Worm (Caenorhabditis elegans) whole organism, L1 larva: ENCODE measurements around the gene fln-1.
A peak's percentile ranks its signal among the peaks of the same experiment; 100 is the strongest.

Source experiments
- ces-1 ChIP-seq: fragments of 150-350 bp; optimal IDR thresholded peaks from 2 replicates; lab custom pipeline; 2014; ENCODE audit warnings: missing biosample characterization, missing genetic modification reagents, missing genetic modification characterization
- egl-27 ChIP-seq, 2 experiments: fragments of 150-350 bp in 1 of 2; sonication (generic microtip); optimal IDR thresholded peaks; 3 replicates each; lab custom pipeline; 2017 to 2018; ENCODE audit warnings: missing biosample characterization in 2 of 2, missing genetic modification characterization in 2 of 2, missing genetic modification reagents in 2 of 2
- mep-1 ChIP-seq: fragments of 150-350 bp; optimal IDR thresholded peaks from 2 replicates; lab custom pipeline; 2014; ENCODE audit warnings: missing biosample characterization, missing genetic modification characterization
- nhr-11 ChIP-seq: fragments of 150-350 bp; optimal IDR thresholded peaks from 2 replicates; lab custom pipeline; 2014; ENCODE audit warnings: missing biosample characterization, missing genetic modification characterization
- unc-62 ChIP-seq: fragments of 150-350 bp; optimal IDR thresholded peaks from 2 replicates; lab custom pipeline; 2014; ENCODE audit warnings: missing biosample characterization, missing genetic modification reagents, missing genetic modification characterization

DNA sequence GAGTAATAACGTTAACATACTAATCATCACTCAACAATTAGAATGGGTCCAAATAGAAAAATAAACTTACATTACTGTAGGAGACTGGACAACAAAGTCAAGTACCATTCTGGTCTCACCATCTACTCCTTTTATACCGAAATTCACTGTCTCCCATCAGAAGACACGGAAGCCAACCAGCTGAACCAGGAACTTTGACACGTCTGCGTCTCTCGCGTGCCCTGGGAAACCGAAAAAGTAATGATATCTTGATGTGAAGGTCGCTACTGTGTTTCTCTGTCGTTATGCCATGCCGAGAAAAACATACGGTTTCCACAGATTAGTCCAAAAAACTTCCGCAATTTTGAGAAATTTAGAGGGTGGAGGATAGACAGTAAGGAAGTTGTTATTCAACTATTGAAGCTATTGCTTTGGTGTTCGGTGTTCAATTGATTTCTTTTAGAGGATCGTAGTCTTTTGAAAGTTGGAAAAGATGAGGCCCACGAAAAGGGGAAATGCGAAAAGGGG is 49.2 kb downstream of the fln-1 start, which contains the start of gene col-101:
- no peak for TF ChIP-seq ces-1
- TF ChIP-seq unc-62 (GFP tag; lab: Kevin White, UChicago), result no peak
- TF ChIP-seq egl-27 (tag; optimal IDR thresholded peaks at IDR 0.05; lab: Kevin White, UChicago), result no peak
- TF ChIP-seq mep-1 (tag; lab: Kevin White, UChicago), result peak; percentile 18
- no peak for TF ChIP-seq nhr-11 (tag; lab: Kevin White, UChicago)
